Fruit fly (Drosophila melanogaster): ENCODE measurements around the gene Dnaaf4.
A peak's percentile ranks its signal among the peaks of the same experiment; 100 is the strongest.

DNA sequence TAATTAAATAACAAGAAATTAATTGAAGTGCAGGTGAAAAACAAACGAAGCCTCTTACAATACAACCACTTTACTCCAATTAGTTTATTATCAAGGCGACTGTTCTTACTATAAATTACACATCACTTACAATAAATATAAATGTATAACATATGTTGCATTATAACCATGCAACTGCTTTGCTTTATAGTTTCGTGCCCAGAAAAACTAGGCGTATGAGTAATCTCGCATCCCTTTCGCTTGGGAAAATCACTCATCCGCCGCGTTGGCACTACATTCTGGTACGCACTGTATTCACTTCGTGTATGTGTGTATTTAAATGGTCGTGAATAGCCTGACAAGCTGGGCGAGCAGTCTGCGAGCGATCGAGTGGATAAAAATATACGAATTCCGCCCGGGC is 48.4 kb upstream of the Dnaaf4 start:
- TF ChIP-seq CG4318 (GFP tag; optimal IDR thresholded peaks at IDR 0.05) (no peak), Sox15 (GFP tag; optimal IDR thresholded peaks at IDR 0.05) (no peak), fd59A (GFP tag; optimal IDR thresholded peaks at IDR 0.05) (no peak), CG8319 (GFP tag; optimal IDR thresholded peaks at IDR 0.05) (no peak), Gug (GFP tag; IDR thresholded peaks at IDR 0.05) (no peak), Hr4 (GFP tag; optimal IDR thresholded peaks at IDR 0.05) (peak; percentile 9), esn (GFP tag; optimal IDR thresholded peaks at IDR 0.05) (no peak), CG11294 (GFP tag; IDR thresholded peaks at IDR 0.05) (no peak), Sox14 (GFP tag; optimal IDR thresholded peaks at IDR 0.05) (no peak), Blimp-1 (GFP tag; optimal IDR thresholded peaks at IDR 0.05) (no peak), CG8632 (GFP tag; optimal IDR thresholded peaks at IDR 0.05) (no peak), acj6 (GFP tag; optimal IDR thresholded peaks at IDR 0.05) (no peak), CG10631 (GFP tag; optimal IDR thresholded peaks at IDR 0.05) (no peak)

Data from whole organism, prepupa.